Worm (Caenorhabditis elegans) whole organism, late embryonic: ENCODE measurements around the gene gst-34.
A peak's percentile ranks its signal among the peaks of the same experiment; 100 is the strongest.

ENCODE experiments used
- F13H6.1 ChIP-seq: sonication (generic microtip); optimal IDR thresholded peaks from 2 replicates; lab custom pipeline; 2016; ENCODE audit warnings: missing genetic modification characterization, missing compliant biosample characterization
- K02D7.2 ChIP-seq: sonication (generic microtip); optimal IDR thresholded peaks from 2 replicates; lab custom pipeline; 2017; ENCODE audit warnings: mild to moderate bottlenecking, missing genetic modification characterization, missing compliant biosample characterization
- K09A11.1 ChIP-seq: sonication (generic microtip); optimal IDR thresholded peaks from 2 replicates; lab custom pipeline; 2017; ENCODE audit warnings: antibody characterized with exemption, mild to moderate bottlenecking, missing genetic modification characterization, missing compliant biosample characterization; ENCODE audit not compliant: insufficient read depth
- ceh-14 ChIP-seq: sonication (generic microtip); optimal IDR thresholded peaks from 2 replicates; lab custom pipeline; 2016; ENCODE audit warnings: missing genotype, missing genetic modification characterization, missing compliant biosample characterization
- ceh-18 ChIP-seq: sonication (generic microtip); optimal IDR thresholded peaks from 2 replicates; lab custom pipeline; 2016; ENCODE audit warnings: missing genetic modification characterization, missing compliant biosample characterization
- ceh-19 ChIP-seq: fragments of 200-800 bp; sonication (Bioruptor generic); optimal IDR thresholded peaks from 2 replicates; lab custom pipeline; 2018; ENCODE audit warnings: mild to moderate bottlenecking, missing genetic modification characterization, missing compliant biosample characterization
- ceh-31 ChIP-seq: sonication (generic microtip); optimal IDR thresholded peaks from 2 replicates; lab custom pipeline; 2016; ENCODE audit warnings: missing genetic modification characterization, missing compliant biosample characterization
- ceh-34 ChIP-seq: sonication (generic microtip); optimal IDR thresholded peaks from 2 replicates; lab custom pipeline; 2016; ENCODE audit warnings: mild to moderate bottlenecking, missing genetic modification characterization, missing compliant biosample characterization
- che-1 ChIP-seq: sonication (generic microtip); optimal IDR thresholded peaks from 2 replicates; lab custom pipeline; 2016; ENCODE audit warnings: mild to moderate bottlenecking, missing genetic modification characterization, missing compliant biosample characterization
- dmd-4 ChIP-seq: sonication (generic microtip); optimal IDR thresholded peaks from 2 replicates; lab custom pipeline; 2016; ENCODE audit warnings: borderline replicate concordance, missing genetic modification characterization, missing compliant biosample characterization
- dve-1 ChIP-seq: sonication (generic microtip); optimal IDR thresholded peaks from 2 replicates; lab custom pipeline; 2017; ENCODE audit warnings: antibody characterized with exemption, mild to moderate bottlenecking, missing genetic modification characterization, missing compliant biosample characterization
- elt-2 ChIP-seq: sonication (generic microtip); optimal IDR thresholded peaks from 2 replicates; lab custom pipeline; 2016; ENCODE audit warnings: missing genetic modification reagents, missing genetic modification characterization, missing compliant biosample characterization
- ets-4 ChIP-seq: sonication (generic microtip); optimal IDR thresholded peaks from 2 replicates; lab custom pipeline; 2016; ENCODE audit warnings: missing genetic modification characterization, missing compliant biosample characterization
- fkh-10 ChIP-seq: fragments of 150-350 bp; optimal IDR thresholded peaks from 2 replicates; lab custom pipeline; 2014; ENCODE audit warnings: missing biosample characterization, missing genetic modification reagents, missing genetic modification characterization
- hlh-15 ChIP-seq: sonication (generic microtip); optimal IDR thresholded peaks from 2 replicates; lab custom pipeline; 2016; ENCODE audit warnings: missing genetic modification characterization, missing compliant biosample characterization
- hlh-6 ChIP-seq: sonication (generic microtip); optimal IDR thresholded peaks from 2 replicates; lab custom pipeline; 2016; ENCODE audit warnings: missing genotype, missing genetic modification characterization, missing compliant biosample characterization
- lin-11 ChIP-seq: fragments of 200-800 bp; sonication (Bioruptor generic); optimal IDR thresholded peaks from 2 replicates; lab custom pipeline; 2018; ENCODE audit warnings: mild to moderate bottlenecking, missing genetic modification characterization, missing compliant biosample characterization
- madf-2 ChIP-seq: sonication (generic microtip); optimal IDR thresholded peaks from 2 replicates; lab custom pipeline; 2017; ENCODE audit warnings: missing genetic modification characterization, missing compliant biosample characterization
- mec-3 ChIP-seq: sonication (generic microtip); optimal IDR thresholded peaks from 2 replicates; lab custom pipeline; 2016; ENCODE audit warnings: borderline replicate concordance, missing genetic modification characterization, missing compliant biosample characterization
- nhr-11 ChIP-seq: fragments of 150-350 bp; optimal IDR thresholded peaks from 2 replicates; lab custom pipeline; 2014; ENCODE audit warnings: missing biosample characterization, missing genetic modification characterization
- npax-4 ChIP-seq: sonication (generic microtip); optimal IDR thresholded peaks from 2 replicates; lab custom pipeline; 2016; ENCODE audit warnings: missing genetic modification characterization, missing compliant biosample characterization
- pat-9 ChIP-seq: fragments of 200-800 bp; sonication (Bioruptor generic); optimal IDR thresholded peaks from 2 replicates; lab custom pipeline; 2018; ENCODE audit warnings: mild to moderate bottlenecking, missing genetic modification characterization, moderate library complexity, missing compliant biosample characterization
- pax-1 ChIP-seq: fragments of 150-350 bp; optimal IDR thresholded peaks from 2 replicates; lab custom pipeline; 2014; ENCODE audit warnings: missing biosample characterization, missing genetic modification characterization
- pha-2 ChIP-seq: sonication (generic microtip); optimal IDR thresholded peaks from 2 replicates; lab custom pipeline; 2017; ENCODE audit warnings: mild to moderate bottlenecking, missing genetic modification characterization, missing compliant biosample characterization
- pqm-1 ChIP-seq: sonication (generic microtip); optimal IDR thresholded peaks from 2 replicates; lab custom pipeline; 2016; ENCODE audit warnings: missing genetic modification characterization, missing compliant biosample characterization
- pros-1 ChIP-seq: fragments of 150-350 bp; optimal IDR thresholded peaks from 2 replicates; lab custom pipeline; 2014; ENCODE audit warnings: missing biosample characterization, missing genetic modification reagents, missing genetic modification characterization
- ref-2 ChIP-seq: sonication (generic microtip); optimal IDR thresholded peaks from 2 replicates; lab custom pipeline; 2016; ENCODE audit warnings: missing genetic modification characterization, missing compliant biosample characterization
- rnt-1 ChIP-seq: sonication (generic microtip); optimal IDR thresholded peaks from 2 replicates; lab custom pipeline; 2016; ENCODE audit warnings: missing genetic modification characterization, missing compliant biosample characterization
- sdc-2 ChIP-seq: sonication (generic microtip); optimal IDR thresholded peaks from 2 replicates; lab custom pipeline; 2016; ENCODE audit warnings: missing genotype, missing genetic modification characterization, missing compliant biosample characterization
- sox-2 ChIP-seq: fragments of 200-800 bp; sonication (Bioruptor generic); IDR thresholded peaks from 2 replicates; pipeline ENCODE4 v1.3.6; 2022; ENCODE audit warnings: missing genetic modification reagents, missing genetic modification characterization, missing compliant biosample characterization
- syd-9 ChIP-seq: sonication (generic microtip); optimal IDR thresholded peaks from 2 replicates; lab custom pipeline; 2016; ENCODE audit warnings: mild to moderate bottlenecking, missing genetic modification characterization, moderate library complexity, missing compliant biosample characterization
- tbx-2 ChIP-seq: sonication (generic microtip); optimal IDR thresholded peaks from 2 replicates; lab custom pipeline; 2016; ENCODE audit warnings: missing genetic modification characterization, missing compliant biosample characterization
- tbx-7 ChIP-seq: sonication (generic microtip); optimal IDR thresholded peaks from 2 replicates; lab custom pipeline; 2016; ENCODE audit warnings: missing genotype, missing genetic modification characterization, missing compliant biosample characterization
- unc-42 ChIP-seq: sonication (generic microtip); optimal IDR thresholded peaks from 2 replicates; lab custom pipeline; 2016; ENCODE audit warnings: missing genotype, missing genetic modification characterization, missing compliant biosample characterization
- unc-55 ChIP-seq: sonication (generic microtip); optimal IDR thresholded peaks from 2 replicates; lab custom pipeline; 2017; ENCODE audit warnings: missing biosample characterization, missing genetic modification reagents, missing genetic modification characterization
- zip-5 ChIP-seq: sonication (generic microtip); optimal IDR thresholded peaks from 2 replicates; lab custom pipeline; 2016; ENCODE audit warnings: missing genetic modification characterization, missing compliant biosample characterization

gst-34 gene

ce11 chrII:15229785-15230393, 46.9 kb upstream of the gst-34 start, which contains the start of gene spsb-2:
spsb-2 (plus strand) TSS chrII:15230343.
- TF ChIP-seq K09A11.1 (no peak), pha-2 (tag; lab: Kevin White, UChicago) (no peak)
- TF ChIP-seq, all 69 proteins: peak for 0

ce11 chrII:15228005-15228404, 45.0 kb upstream of the gst-34 start:
- TF ChIP-seq zip-5 (tag; lab: Kevin White, UChicago) (no peak), ceh-18 (tag; lab: Kevin White, UChicago) (no peak), ceh-14 (tag; lab: Kevin White, UChicago) (no peak)

ce11 chrII:15226805-15227204, 43.8 kb upstream of the gst-34 start:
- TF ChIP-seq tbx-2 (tag; lab: Kevin White, UChicago) (no peak), fkh-10 (GFP tag; lab: Kevin White, UChicago) (no peak), pros-1 (tag; lab: Kevin White, UChicago) (no peak), ceh-31 (tag; lab: Kevin White, UChicago) (no peak), dmd-4 (tag; lab: Kevin White, UChicago) (no peak), ceh-34 (no peak), unc-42 (tag; lab: Kevin White, UChicago) (no peak), tbx-7 (tag; lab: Kevin White, UChicago) (no peak), syd-9 (no peak), dve-1 (tag; lab: Kevin White, UChicago) (no peak), K02D7.2 (tag; lab: Kevin White, UChicago) (no peak), sdc-2 (tag; lab: Kevin White, UChicago) (no peak), F13H6.1 (tag; lab: Kevin White, UChicago) (no peak), zip-5 (tag; lab: Kevin White, UChicago) (no peak), pat-9 (no peak), hlh-15 (no peak), pqm-1 (no peak)

- TF ChIP-seq madf-2 (tag; lab: Kevin White, UChicago) (no peak), hlh-6 (tag; lab: Kevin White, UChicago) (peak; percentile 1)
Observed at ce11 chrII:15226186-15226585, 43.1 kb upstream of the gst-34 start.

ce11 chrII:15220116-15220515, 37.1 kb upstream of the gst-34 start:
- no peak for TF ChIP-seq ceh-19
- no peak for TF ChIP-seq npax-4
- TF ChIP-seq K02D7.2 (tag; lab: Kevin White, UChicago): no peak
- no peak for TF ChIP-seq sdc-2 (tag; lab: Kevin White, UChicago)
- no peak for TF ChIP-seq sox-2 (GFP tag; lab: Robert Waterston, UW)
- no peak for TF ChIP-seq unc-55 (GFP tag; lab: Kevin White, UChicago)
- no peak for TF ChIP-seq pax-1 (tag; lab: Kevin White, UChicago)
- TF ChIP-seq che-1 (tag; lab: Kevin White, UChicago): no peak
- no peak for TF ChIP-seq mec-3 (tag; lab: Kevin White, UChicago)
- TF ChIP-seq lin-11: no peak
- TF ChIP-seq nhr-11: no peak
- TF ChIP-seq ref-2: no peak
- no peak for TF ChIP-seq dve-1 (tag; lab: Kevin White, UChicago)
- TF ChIP-seq elt-2 (tag; lab: Kevin White, UChicago): no peak
- no peak for TF ChIP-seq ets-4 (tag; lab: Kevin White, UChicago)
- no peak for TF ChIP-seq fkh-10 (GFP tag; lab: Kevin White, UChicago)
- TF ChIP-seq K09A11.1: no peak
- TF ChIP-seq ceh-34: no peak
- no peak for TF ChIP-seq rnt-1
